Worm (Caenorhabditis elegans) whole organism, L3 larva: ENCODE data around the gene C29F9.6.
A peak's percentile ranks its signal among the peaks of the same experiment; 100 is the strongest.

Source experiments
- R02D3.7 ChIP-seq: fragments of 150-350 bp; optimal IDR thresholded peaks from 2 replicates; lab custom pipeline; 2014; ENCODE audit warnings: missing biosample characterization, missing genetic modification characterization
- ZK546.5 ChIP-seq: sonication (generic microtip); optimal IDR thresholded peaks from 2 replicates; lab custom pipeline; 2017; ENCODE audit warnings: missing biosample characterization, missing genetic modification characterization
- aly-2 ChIP-seq: fragments of 150-350 bp; optimal IDR thresholded peaks from 2 replicates; lab custom pipeline; 2014; ENCODE audit warnings: missing biosample characterization, missing genetic modification characterization
- ama-1 ChIP-seq: fragments of 150-350 bp; optimal IDR thresholded peaks from 2 replicates; lab custom pipeline; 2018
- ceh-16 ChIP-seq: sonication (generic microtip); optimal IDR thresholded peaks from 2 replicates; lab custom pipeline; 2017; ENCODE audit warnings: missing biosample characterization, missing genetic modification characterization
- ceh-28 ChIP-seq: fragments of 150-350 bp; optimal IDR thresholded peaks from 2 replicates; lab custom pipeline; 2014; ENCODE audit warnings: missing biosample characterization, missing genetic modification reagents, missing genetic modification characterization
- ceh-82 ChIP-seq: fragments of 150-350 bp; optimal IDR thresholded peaks from 2 replicates; lab custom pipeline; 2014; ENCODE audit warnings: missing biosample characterization, missing genetic modification characterization
- ceh-9 ChIP-seq: sonication (generic microtip); optimal IDR thresholded peaks from 2 replicates; lab custom pipeline; 2018; ENCODE audit warnings: missing biosample characterization, missing genetic modification characterization
- daf-12 ChIP-seq: fragments of 150-350 bp; optimal IDR thresholded peaks from 2 replicates; lab custom pipeline; 2014; ENCODE audit warnings: missing biosample characterization, missing genetic modification reagents, missing genetic modification characterization
- egl-27 ChIP-seq: sonication (generic microtip); optimal IDR thresholded peaks from 4 replicates; lab custom pipeline; 2017; ENCODE audit warnings: missing biosample characterization, missing genetic modification reagents, missing genetic modification characterization
- egl-5 ChIP-seq: fragments of 150-350 bp; optimal IDR thresholded peaks from 2 replicates; lab custom pipeline; 2017; ENCODE audit warnings: missing biosample characterization, missing genetic modification reagents, missing genetic modification characterization, inconsistent platforms
- elt-1 ChIP-seq: fragments of 150-350 bp; optimal IDR thresholded peaks from 2 replicates; lab custom pipeline; 2014; ENCODE audit warnings: missing biosample characterization, missing genetic modification characterization
- elt-2 ChIP-seq: sonication (generic microtip); optimal IDR thresholded peaks from 2 replicates; lab custom pipeline; 2016; ENCODE audit warnings: missing genetic modification reagents, mild to moderate bottlenecking, missing genetic modification characterization, missing compliant biosample characterization
- elt-3 ChIP-seq, 3 experiments: fragments of 150-350 bp in 1 of 3; sonication (generic microtip) in 2 of 3; optimal IDR thresholded peaks; 2 replicates in 2 of 3; 4 replicates in 1 of 3; lab custom pipeline; 2014 to 2017; ENCODE audit warnings: missing biosample characterization in 3 of 3, missing genetic modification characterization in 3 of 3
- eor-1 ChIP-seq, 2 experiments: fragments of 150-350 bp; optimal IDR thresholded peaks; 2 replicates each; lab custom pipeline; 2014 to 2018; ENCODE audit warnings: missing biosample characterization in 2 of 2, missing genetic modification characterization in 2 of 2
- fkh-10 ChIP-seq: sonication (generic microtip); optimal IDR thresholded peaks from 2 replicates; lab custom pipeline; 2017; ENCODE audit warnings: missing biosample characterization, missing genetic modification reagents, missing genetic modification characterization
- fkh-2 ChIP-seq: fragments of 150-350 bp; optimal IDR thresholded peaks from 2 replicates; lab custom pipeline; 2014; ENCODE audit warnings: missing biosample characterization, missing genetic modification reagents, missing genetic modification characterization
- fos-1 ChIP-seq: fragments of 150-350 bp; optimal IDR thresholded peaks from 2 replicates; lab custom pipeline; 2014; ENCODE audit warnings: missing biosample characterization, missing genetic modification characterization
- hmg-11 ChIP-seq: sonication (generic microtip); optimal IDR thresholded peaks from 2 replicates; lab custom pipeline; 2016; ENCODE audit warnings: missing genetic modification characterization, missing compliant biosample characterization
- jun-1 ChIP-seq: fragments of 150-350 bp; optimal IDR thresholded peaks from 2 replicates; lab custom pipeline; 2014; ENCODE audit warnings: missing biosample characterization, missing genetic modification reagents, missing genetic modification characterization
- lin-15B ChIP-seq: fragments of 150-350 bp; optimal IDR thresholded peaks from 2 replicates; lab custom pipeline; 2014; ENCODE audit warnings: missing biosample characterization, missing genetic modification characterization
- lin-39 ChIP-seq: fragments of 150-350 bp; optimal IDR thresholded peaks from 2 replicates; lab custom pipeline; 2018; ENCODE audit warnings: missing biosample characterization, missing genetic modification reagents, missing genetic modification characterization
- lsy-12 ChIP-seq: sonication (generic microtip); optimal IDR thresholded peaks from 2 replicates; lab custom pipeline; 2016; ENCODE audit warnings: mild to moderate bottlenecking, missing genetic modification characterization, missing compliant biosample characterization
- mdl-1 ChIP-seq: fragments of 150-350 bp; optimal IDR thresholded peaks from 2 replicates; lab custom pipeline; 2014; ENCODE audit warnings: missing biosample characterization, missing genetic modification characterization
- mml-1 ChIP-seq: fragments of 150-350 bp; sonication (generic microtip); optimal IDR thresholded peaks from 3 replicates; lab custom pipeline; 2014; ENCODE audit warnings: missing biosample characterization, missing genetic modification characterization
- nfya-1 ChIP-seq: sonication (generic microtip); optimal IDR thresholded peaks from 2 replicates; lab custom pipeline; 2017; ENCODE audit warnings: missing genetic modification characterization, mild to moderate bottlenecking, missing compliant biosample characterization, antibody characterized with exemption, moderate library complexity; ENCODE audit not compliant: insufficient read depth
- nhr-11 ChIP-seq: fragments of 150-350 bp; optimal IDR thresholded peaks from 2 replicates; lab custom pipeline; 2014; ENCODE audit warnings: missing biosample characterization, missing genetic modification characterization
- nhr-12 ChIP-seq: fragments of 150-350 bp; optimal IDR thresholded peaks from 2 replicates; lab custom pipeline; 2014; ENCODE audit warnings: missing biosample characterization, missing genetic modification characterization
- nhr-23 ChIP-seq: fragments of 150-350 bp; optimal IDR thresholded peaks from 2 replicates; lab custom pipeline; 2014; ENCODE audit warnings: missing biosample characterization, missing genetic modification reagents, missing genetic modification characterization
- nhr-237 ChIP-seq: fragments of 150-350 bp; optimal IDR thresholded peaks from 2 replicates; lab custom pipeline; 2014; ENCODE audit warnings: missing biosample characterization, missing genetic modification characterization
- nhr-25 ChIP-seq: sonication (generic microtip); optimal IDR thresholded peaks from 2 replicates; lab custom pipeline; 2017; ENCODE audit warnings: missing biosample characterization, missing genetic modification characterization
- nhr-28 ChIP-seq: fragments of 150-350 bp; optimal IDR thresholded peaks from 2 replicates; lab custom pipeline; 2014; ENCODE audit warnings: missing biosample characterization, missing genetic modification characterization
- nhr-43 ChIP-seq: sonication (generic microtip); optimal IDR thresholded peaks from 2 replicates; lab custom pipeline; 2016; ENCODE audit warnings: mild to moderate bottlenecking, missing genetic modification characterization, missing compliant biosample characterization; ENCODE audit not compliant: poor library complexity, severe bottlenecking
- nhr-67 ChIP-seq: fragments of 150-350 bp; optimal IDR thresholded peaks from 2 replicates; lab custom pipeline; 2014; ENCODE audit warnings: missing biosample characterization, missing genetic modification characterization
- nhr-76 ChIP-seq: fragments of 150-350 bp; sonication (generic microtip); optimal IDR thresholded peaks from 5 replicates; lab custom pipeline; 2014; ENCODE audit warnings: missing biosample characterization, missing genetic modification characterization
- nhr-77 ChIP-seq: fragments of 150-350 bp; optimal IDR thresholded peaks from 2 replicates; lab custom pipeline; 2014; ENCODE audit warnings: missing biosample characterization, missing genetic modification characterization
- pha-4 ChIP-seq: fragments of 150-350 bp; optimal IDR thresholded peaks from 2 replicates; lab custom pipeline; 2014; ENCODE audit warnings: missing biosample characterization, missing genetic modification reagents, missing genetic modification characterization
- pqm-1 ChIP-seq: fragments of 150-350 bp; optimal IDR thresholded peaks from 2 replicates; lab custom pipeline; 2017; ENCODE audit warnings: missing biosample characterization, missing genetic modification characterization, inconsistent platforms
- sea-2 ChIP-seq: fragments of 150-350 bp; sonication (generic microtip); optimal IDR thresholded peaks from 4 replicates; lab custom pipeline; 2014; ENCODE audit warnings: missing biosample characterization, missing genetic modification reagents, missing genetic modification characterization
- skn-1 ChIP-seq: fragments of 150-350 bp; optimal IDR thresholded peaks from 2 replicates; lab custom pipeline; 2014; ENCODE audit warnings: missing biosample characterization, missing genetic modification characterization
- snpc-4 ChIP-seq: fragments of 150-350 bp; optimal IDR thresholded peaks from 2 replicates; lab custom pipeline; 2014; ENCODE audit warnings: missing biosample characterization, missing genetic modification characterization
- tbx-2 ChIP-seq: sonication (generic microtip); optimal IDR thresholded peaks from 2 replicates; lab custom pipeline; 2016; ENCODE audit warnings: mild to moderate bottlenecking, missing genetic modification characterization, missing compliant biosample characterization
- unc-39 ChIP-seq: sonication (generic microtip); optimal IDR thresholded peaks from 4 replicates; lab custom pipeline; 2017; ENCODE audit warnings: missing biosample characterization, missing genetic modification characterization
- unc-62 ChIP-seq: fragments of 150-350 bp; sonication (generic microtip); optimal IDR thresholded peaks from 4 replicates; lab custom pipeline; 2014; ENCODE audit warnings: missing biosample characterization, missing genetic modification reagents, missing genetic modification characterization
- zag-1 ChIP-seq: fragments of 150-350 bp; optimal IDR thresholded peaks from 2 replicates; lab custom pipeline; 2014; ENCODE audit warnings: missing biosample characterization, missing genetic modification characterization
- ztf-4 ChIP-seq: fragments of 150-350 bp; optimal IDR thresholded peaks from 2 replicates; lab custom pipeline; 2014; ENCODE audit warnings: missing biosample characterization, missing genetic modification characterization

The C29F9.6 gene

DNA sequence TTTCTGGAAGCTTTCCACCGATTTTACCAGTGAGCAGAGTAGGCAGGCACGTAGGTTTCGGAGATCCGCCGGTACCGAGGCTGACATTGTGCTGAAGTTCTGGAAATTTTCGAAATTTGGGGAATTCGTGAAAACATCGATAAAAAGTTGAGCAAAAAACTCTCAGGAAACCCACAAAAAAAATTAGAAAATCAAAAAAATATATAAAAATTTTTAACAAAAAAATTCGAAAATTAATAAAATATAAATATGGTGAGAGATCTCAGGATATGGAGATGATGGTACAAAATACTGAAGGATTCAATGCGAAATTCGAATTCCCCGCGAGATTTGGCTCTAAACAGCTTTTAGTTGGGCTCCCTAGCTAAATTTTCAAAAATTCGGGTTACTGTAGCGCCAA is 45.1 kb upstream of the C29F9.6 start, which contains the start of gene spt-4:
Gene spt-4 (minus strand): TSS at position 101 of the 400 bp plus-strand sequence.
- TF ChIP-seq nhr-67 (no peak), pha-4 (tag; lab: Kevin White, UChicago) (no peak), ZK546.5 (tag; lab: Kevin White, UChicago) (no peak), nhr-237 (tag; lab: Kevin White, UChicago) (no peak), lsy-12 (tag; lab: Kevin White, UChicago) (no peak), ceh-28 (tag; lab: Kevin White, UChicago) (no peak), nhr-43 (tag; lab: Kevin White, UChicago) (no peak), nhr-12 (tag; lab: Kevin White, UChicago) (no peak), fkh-2 (no peak), lin-39 (tag; lab: Kevin White, UChicago) (no peak), lin-15B (tag; lab: Kevin White, UChicago) (no peak)

DNA sequence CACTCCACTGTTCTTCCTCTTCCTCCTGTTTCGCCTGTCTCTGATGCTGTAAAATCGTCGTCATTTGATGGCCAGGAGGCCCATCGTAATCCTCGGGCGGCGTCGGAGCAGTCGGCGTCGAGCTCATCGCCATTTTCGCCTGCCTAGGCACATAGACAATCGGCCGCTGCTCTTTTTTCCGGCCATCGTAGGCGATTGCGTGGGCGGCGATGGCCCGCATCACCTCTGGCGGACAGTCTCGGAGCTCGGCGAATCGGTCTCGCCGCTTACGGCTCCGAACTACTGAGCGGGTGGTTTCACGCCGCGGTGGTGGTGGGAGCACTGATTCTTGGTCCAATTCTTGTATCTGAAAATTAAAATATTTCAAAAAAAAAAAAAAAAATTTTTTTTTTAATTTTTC is 42.6 kb upstream of the C29F9.6 start:
- TF ChIP-seq elt-2 (no peak), nhr-25 (tag; lab: Kevin White, UChicago) (no peak), nhr-23 (tag; lab: Kevin White, UChicago) (no peak), lin-39 (tag; lab: Kevin White, UChicago) (no peak)

DNA sequence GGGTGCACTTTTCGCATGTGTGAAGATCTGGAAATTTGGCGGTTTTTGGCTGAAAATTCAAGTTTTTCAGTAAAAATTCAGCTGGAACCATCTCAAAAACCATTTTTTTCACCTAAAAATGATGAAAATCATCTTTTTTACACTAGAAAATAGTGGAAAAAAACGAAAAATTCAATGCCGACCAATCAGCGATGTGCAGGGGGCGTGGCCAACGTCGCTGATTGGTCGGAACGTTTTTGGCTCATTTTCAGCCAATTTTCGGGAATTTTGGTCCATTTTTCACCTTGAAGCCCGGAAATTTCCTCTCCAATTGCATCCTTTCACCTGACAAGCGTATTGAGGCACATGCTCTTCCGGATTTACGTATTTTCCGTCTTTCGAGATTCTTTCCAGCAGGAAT is 30.3 kb upstream of the C29F9.6 start:
- TF ChIP-seq mml-1 (tag; lab: Kevin White, UChicago), result no peak
- TF ChIP-seq ceh-16 (tag; lab: Kevin White, UChicago), result no peak
- TF ChIP-seq nfya-1 (tag; lab: Kevin White, UChicago), result peak; percentile 93
- TF ChIP-seq egl-5, result no peak
- TF ChIP-seq sea-2, result no peak

DNA sequence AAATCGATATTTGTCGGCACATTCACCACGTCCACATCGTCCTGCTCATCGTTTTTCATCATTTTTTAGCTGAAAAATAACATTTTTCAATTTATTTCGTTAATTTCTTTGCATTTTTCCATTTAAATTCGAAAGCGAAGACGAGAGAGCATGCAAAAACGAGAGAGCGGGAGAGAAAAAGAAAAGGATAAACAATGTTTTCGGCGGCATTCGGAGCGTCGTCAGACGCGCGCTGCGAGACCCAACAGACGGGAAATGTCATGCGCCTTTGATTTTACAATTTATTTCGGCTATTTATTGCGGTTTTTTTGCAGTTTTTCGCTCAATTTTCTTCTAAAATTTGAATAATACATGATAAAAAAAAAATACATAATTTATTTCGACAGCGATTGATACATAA is 28.4 kb upstream of the C29F9.6 start, which contains the start of gene attf-3:
Gene attf-3 (minus strand): TSS at position 69 of the 400 bp plus-strand sequence.
- no peak for TF ChIP-seq zag-1 (tag; lab: Kevin White, UChicago)
- TF ChIP-seq ceh-82, result no peak
- no peak for TF ChIP-seq fos-1 (tag; lab: Kevin White, UChicago)
- TF ChIP-seq unc-39, result no peak
- TF ChIP-seq tbx-2, result no peak
- peak; percentile 39 for TF ChIP-seq egl-5
- TF ChIP-seq nhr-43 (tag; lab: Kevin White, UChicago), result no peak
- no peak for TF ChIP-seq ceh-9 (tag; lab: Kevin White, UChicago)
- no peak for TF ChIP-seq ZK546.5 (tag; lab: Kevin White, UChicago)
- peak; percentile 21 for TF ChIP-seq fkh-10
- TF ChIP-seq nfya-1 (tag; lab: Kevin White, UChicago), result peak; percentile 82
- TF ChIP-seq nhr-23 (tag; lab: Kevin White, UChicago), result peak; percentile 66
- TF ChIP-seq mml-1 (tag; lab: Kevin White, UChicago), result no peak
- no peak for TF ChIP-seq nhr-76 (tag; lab: Kevin White, UChicago)
- TF ChIP-seq daf-12 (tag; lab: Kevin White, UChicago), result no peak
- TF ChIP-seq R02D3.7 (tag; lab: Kevin White, UChicago), result peak; percentile 64
- TF ChIP-seq elt-3 (tag; optimal IDR thresholded peaks at IDR 0.05; lab: Kevin White, UChicago), result no peak
- peak; percentile 82 for TF ChIP-seq pha-4 (tag; lab: Kevin White, UChicago)
- peak; percentile 66 for TF ChIP-seq lin-39 (tag; lab: Kevin White, UChicago)
- TF ChIP-seq ama-1 (lab: Kevin White, UChicago), result no peak
- no peak for TF ChIP-seq lsy-12 (tag; lab: Kevin White, UChicago)
- no peak for TF ChIP-seq ztf-4 (tag; lab: Kevin White, UChicago)
- TF ChIP-seq egl-27 (tag; lab: Kevin White, UChicago), result no peak
- no peak for TF ChIP-seq skn-1 (tag; lab: Kevin White, UChicago)
- TF ChIP-seq nhr-67, result no peak
- TF ChIP-seq nhr-11 (tag; lab: Kevin White, UChicago), result no peak
- TF ChIP-seq nhr-28 (tag; lab: Kevin White, UChicago), result no peak
- no peak for TF ChIP-seq nhr-77 (tag; lab: Kevin White, UChicago)
- peak; percentile 21 for TF ChIP-seq ceh-28 (tag; lab: Kevin White, UChicago)
- no peak for TF ChIP-seq ceh-16 (tag; lab: Kevin White, UChicago)
- TF ChIP-seq elt-2, result peak; percentile 23
- peak; percentile 51 for TF ChIP-seq snpc-4 (tag; lab: Kevin White, UChicago)
- no peak for TF ChIP-seq unc-62
- no peak for TF ChIP-seq jun-1 (tag; lab: Kevin White, UChicago)
- TF ChIP-seq nhr-237 (tag; lab: Kevin White, UChicago), result no peak
- peak; percentile 43 for TF ChIP-seq pqm-1 (tag; lab: Kevin White, UChicago)
- TF ChIP-seq lin-15B (tag; lab: Kevin White, UChicago), result peak; percentile 83
- TF ChIP-seq sea-2, result no peak
- TF ChIP-seq elt-1 (tag; lab: Kevin White, UChicago), result no peak
- no peak for TF ChIP-seq aly-2 (tag; lab: Kevin White, UChicago)
- no peak for TF ChIP-seq eor-1 (tag; optimal IDR thresholded peaks at IDR 0.05; lab: Kevin White, UChicago)
- TF ChIP-seq hmg-11, result peak; percentile 87
- peak; percentile 17 for TF ChIP-seq nhr-25 (tag; lab: Kevin White, UChicago)
- no peak for TF ChIP-seq mdl-1 (tag; lab: Kevin White, UChicago)
